Fruit fly (Drosophila melanogaster) whole organism, embryonic: ENCODE results near the gene CG13315.

Source experiments
- Bgb ChIP-seq: fragments of 200-800 bp; sonication (Bioruptor generic); IDR thresholded peaks from 2 replicates; pipeline ENCODE4 v1.3.6; 2022; ENCODE audit warnings: missing biosample characterization, missing genetic modification characterization; ENCODE audit not compliant: partially characterized antibody
- CG10431 ChIP-seq: fragments of 200-800 bp; sonication (Bioruptor generic); optimal IDR thresholded peaks from 3 replicates; lab custom pipeline; 2018; ENCODE audit warnings: missing biosample characterization, mild to moderate bottlenecking, missing genetic modification characterization
- CG10654 ChIP-seq: fragments of 200-800 bp; sonication (Bioruptor generic); optimal IDR thresholded peaks from 2 replicates; lab custom pipeline; 2016; ENCODE audit warnings: missing biosample characterization, missing genetic modification characterization
- CG11456 ChIP-seq: fragments of 200-800 bp; sonication (Bioruptor generic); IDR thresholded peaks from 3 replicates; pipeline ENCODE4 v1.3.6; 2022; ENCODE audit warnings: missing biosample characterization, missing genetic modification characterization
- CG1233 ChIP-seq: fragments of 200-800 bp; sonication (Bioruptor generic); optimal IDR thresholded peaks from 4 replicates; lab custom pipeline; 2018; ENCODE audit warnings: missing biosample characterization, mild to moderate bottlenecking, missing genetic modification characterization
- CG12744 ChIP-seq: fragments of 200-800 bp; sonication (Bioruptor generic); optimal IDR thresholded peaks from 2 replicates; lab custom pipeline; 2016; ENCODE audit warnings: missing biosample characterization, missing genetic modification characterization
- CG13296 ChIP-seq: fragments of 200-800 bp; sonication (Bioruptor generic); optimal IDR thresholded peaks from 3 replicates; lab custom pipeline; 2018; ENCODE audit warnings: missing biosample characterization, mild to moderate bottlenecking, missing genetic modification characterization
- CG15269 ChIP-seq: fragments of 200-800 bp; sonication (Bioruptor generic); optimal IDR thresholded peaks from 2 replicates; lab custom pipeline; 2018; ENCODE audit warnings: missing biosample characterization, mild to moderate bottlenecking, missing genetic modification characterization, moderate library complexity
- CG15696 ChIP-seq: fragments of 200-800 bp; sonication (Bioruptor generic); optimal IDR thresholded peaks from 2 replicates; lab custom pipeline; 2019; ENCODE audit warnings: missing biosample characterization, mild to moderate bottlenecking, missing genetic modification characterization, moderate library complexity
- CG17612 ChIP-seq: fragments of 200-800 bp; sonication (Bioruptor generic); IDR thresholded peaks from 2 replicates; pipeline ENCODE4 v1.3.6; 2022; ENCODE audit warnings: missing biosample characterization, missing genetic modification characterization
- CG2678 ChIP-seq: fragments of 200-800 bp; sonication (Bioruptor generic); optimal IDR thresholded peaks from 3 replicates; lab custom pipeline; 2019; ENCODE audit warnings: missing biosample characterization, mild to moderate bottlenecking, missing genetic modification characterization, moderate library complexity
- CG34376 ChIP-seq: fragments of 200-800 bp; sonication (Bioruptor generic); optimal IDR thresholded peaks from 2 replicates; lab custom pipeline; 2018; ENCODE audit warnings: missing biosample characterization, mild to moderate bottlenecking, missing genetic modification characterization
- CG4282 ChIP-seq: fragments of 200-800 bp; sonication (Bioruptor generic); optimal IDR thresholded peaks from 2 replicates; lab custom pipeline; 2016; ENCODE audit warnings: missing biosample characterization, missing genetic modification characterization
- CG4854 ChIP-seq: fragments of 200-800 bp; sonication (Bioruptor generic); optimal IDR thresholded peaks from 2 replicates; lab custom pipeline; 2016; ENCODE audit warnings: missing biosample characterization, missing genetic modification characterization, inconsistent platforms
- CG7271 ChIP-seq: fragments of 200-800 bp; sonication (Bioruptor generic); optimal IDR thresholded peaks from 2 replicates; lab custom pipeline; 2018; ENCODE audit warnings: missing biosample characterization, mild to moderate bottlenecking, missing genetic modification characterization, moderate library complexity
- CG7357 ChIP-seq: fragments of 200-800 bp; sonication (Bioruptor generic); IDR thresholded peaks from 3 replicates; pipeline ENCODE4 v1.3.6; 2022; ENCODE audit warnings: missing biosample characterization, missing genetic modification characterization
- CG7745 ChIP-seq: fragments of 200-800 bp; sonication (Bioruptor generic); optimal IDR thresholded peaks from 2 replicates; lab custom pipeline; 2018; ENCODE audit warnings: missing biosample characterization, mild to moderate bottlenecking, missing genetic modification characterization, moderate library complexity
- CG8924 ChIP-seq: fragments of 200-800 bp; optimal IDR thresholded peaks from 3 replicates; lab custom pipeline; 2019; ENCODE audit warnings: missing biosample characterization, mild to moderate bottlenecking, missing genetic modification characterization, moderate library complexity
- CG9932 ChIP-seq: fragments of 200-800 bp; sonication (Bioruptor generic); IDR thresholded peaks from 2 replicates; pipeline ENCODE4 v1.3.6; 2022; ENCODE audit warnings: missing biosample characterization, missing genetic modification characterization
- CTCF ChIP-seq: fragments of 200-800 bp; sonication (Bioruptor generic); optimal IDR thresholded peaks from 2 replicates; lab custom pipeline; 2017; ENCODE audit warnings: missing biosample characterization, mild to moderate bottlenecking, missing genetic modification characterization, moderate library complexity
- CrebB ChIP-seq: fragments of 200-800 bp; sonication (Bioruptor generic); optimal IDR thresholded peaks from 3 replicates; lab custom pipeline; 2018; ENCODE audit warnings: missing biosample characterization, mild to moderate bottlenecking, missing genetic modification characterization
- D ChIP-seq, 2 experiments: fragments of 200-800 bp in 1 of 2; fragments of >200 bp in 1 of 2; sonication (Bioruptor generic) in 1 of 2; optimal IDR thresholded peaks; 2 replicates in 1 of 2; 3 replicates in 1 of 2; lab custom pipeline; 2017; ENCODE audit warnings: mild to moderate bottlenecking in 1 of 2, missing biosample characterization in 1 of 2, missing genetic modification characterization in 1 of 2, missing genetic modification reagents in 1 of 2
- Deaf1 ChIP-seq: fragments of 200-800 bp; optimal IDR thresholded peaks from 3 replicates; lab custom pipeline; 2019; ENCODE audit warnings: missing biosample characterization, mild to moderate bottlenecking, missing genetic modification characterization, moderate library complexity
- Dref ChIP-seq: fragments of 200-800 bp; sonication (Bioruptor generic); IDR thresholded peaks from 2 replicates; pipeline ENCODE4 v1.3.6; 2022; ENCODE audit warnings: missing biosample characterization, missing genetic modification characterization
- GATAe ChIP-seq: fragments of 200-800 bp; sonication (Bioruptor generic); conservative IDR thresholded peaks from 2 replicates; pipeline ENCODE4 v1.3.6; 2022; ENCODE audit warnings: missing biosample characterization, missing genetic modification characterization
- Gug ChIP-seq: fragments of 200-800 bp; sonication (Bioruptor generic); IDR thresholded peaks from 4 replicates; pipeline ENCODE4 v1.3.6; 2022; ENCODE audit warnings: missing biosample characterization, missing genetic modification characterization
- Meics ChIP-seq: fragments of 200-800 bp; sonication (Bioruptor generic); optimal IDR thresholded peaks from 2 replicates; lab custom pipeline; 2017; ENCODE audit warnings: missing biosample characterization, mild to moderate bottlenecking, missing genetic modification characterization
- Oli ChIP-seq: fragments of 200-800 bp; sonication (Bioruptor generic); optimal IDR thresholded peaks from 2 replicates; lab custom pipeline; 2018; ENCODE audit warnings: missing biosample characterization, mild to moderate bottlenecking, missing genetic modification characterization, moderate library complexity
- Optix ChIP-seq: fragments of 200-800 bp; sonication (Bioruptor generic); IDR thresholded peaks from 3 replicates; pipeline ENCODE4 v1.3.6; 2022; ENCODE audit warnings: missing biosample characterization, missing genetic modification characterization
- PHDP ChIP-seq: fragments of 200-800 bp; sonication (Bioruptor generic); optimal IDR thresholded peaks from 3 replicates; lab custom pipeline; 2018; ENCODE audit warnings: missing biosample characterization, mild to moderate bottlenecking, missing genetic modification characterization, moderate library complexity
- Rfx ChIP-seq: fragments of 200-800 bp; sonication (Bioruptor generic); IDR thresholded peaks from 2 replicates; pipeline ENCODE4 v1.3.6; 2022; ENCODE audit warnings: missing biosample characterization, missing genetic modification characterization
- Sox102F ChIP-seq: fragments of 200-800 bp; sonication (Bioruptor generic); optimal IDR thresholded peaks from 2 replicates; lab custom pipeline; 2018; ENCODE audit warnings: missing biosample characterization, mild to moderate bottlenecking, missing genetic modification characterization, moderate library complexity
- al ChIP-seq: fragments of 200-800 bp; sonication (Bioruptor generic); IDR thresholded peaks from 2 replicates; pipeline ENCODE4 v1.3.6; 2022; ENCODE audit warnings: missing biosample characterization, missing genetic modification characterization
- ara ChIP-seq: fragments of 200-800 bp; sonication (Bioruptor generic); IDR thresholded peaks from 2 replicates; pipeline ENCODE4 v1.3.6; 2022; ENCODE audit warnings: missing biosample characterization, missing genetic modification characterization
- bigmax ChIP-seq: fragments of 200-800 bp; sonication (Bioruptor generic); optimal IDR thresholded peaks from 2 replicates; lab custom pipeline; 2018; ENCODE audit warnings: missing biosample characterization, mild to moderate bottlenecking, missing genetic modification characterization
- cwo ChIP-seq: fragments of 200-800 bp; sonication (Bioruptor generic); optimal IDR thresholded peaks from 3 replicates; lab custom pipeline; 2017; ENCODE audit warnings: missing biosample characterization, missing genetic modification characterization, mild to moderate bottlenecking, moderate library complexity, missing genetic modification reagents
- ftz-f1 ChIP-seq: fragments of 200-800 bp; sonication (Bioruptor generic); optimal IDR thresholded peaks from 2 replicates; lab custom pipeline; 2016; ENCODE audit warnings: missing biosample characterization, missing genetic modification characterization
- gem ChIP-seq: fragments of 200-800 bp; sonication (Bioruptor generic); optimal IDR thresholded peaks from 2 replicates; lab custom pipeline; 2019; ENCODE audit warnings: missing biosample characterization, mild to moderate bottlenecking, missing genetic modification characterization, moderate library complexity
- grn ChIP-seq: fragments of 200-800 bp; sonication (Bioruptor generic); optimal IDR thresholded peaks from 3 replicates; lab custom pipeline; 2017; ENCODE audit warnings: missing biosample characterization, missing genetic modification characterization
- h ChIP-seq: fragments of >200 bp; optimal IDR thresholded peaks from 2 replicates; lab custom pipeline; 2017
- her ChIP-seq: fragments of 200-800 bp; sonication (Bioruptor generic); optimal IDR thresholded peaks from 2 replicates; lab custom pipeline; 2016; ENCODE audit warnings: missing biosample characterization, missing genetic modification characterization
- kay ChIP-seq: fragments of 200-800 bp; sonication (Bioruptor generic); optimal IDR thresholded peaks from 2 replicates; lab custom pipeline; 2016; ENCODE audit warnings: missing biosample characterization, missing genetic modification characterization
- ken ChIP-seq: fragments of 200-800 bp; sonication (Bioruptor generic); IDR thresholded peaks from 3 replicates; pipeline ENCODE4 v1.3.6; 2022; ENCODE audit warnings: missing biosample characterization, missing genetic modification characterization
- kni ChIP-seq: fragments of 200-800 bp; sonication (Bioruptor generic); optimal IDR thresholded peaks from 3 replicates; lab custom pipeline; 2017; ENCODE audit warnings: mild to moderate bottlenecking, missing biosample characterization, missing genetic modification reagents, missing genetic modification characterization
- lab ChIP-seq: fragments of 200-800 bp; sonication (Bioruptor generic); optimal IDR thresholded peaks from 3 replicates; lab custom pipeline; 2017; ENCODE audit warnings: missing biosample characterization, missing genetic modification characterization, mild to moderate bottlenecking, moderate library complexity, missing genetic modification reagents
- lilli ChIP-seq: fragments of 200-800 bp; sonication (Bioruptor generic); optimal IDR thresholded peaks from 3 replicates; lab custom pipeline; 2016; ENCODE audit warnings: missing biosample characterization, missing genetic modification characterization
- odd ChIP-seq: fragments of 200-800 bp; sonication (Bioruptor generic); optimal IDR thresholded peaks from 2 replicates; lab custom pipeline; 2017; ENCODE audit warnings: missing biosample characterization, mild to moderate bottlenecking, missing genetic modification characterization
- pzg ChIP-seq: fragments of 200-800 bp; sonication (Bioruptor generic); optimal IDR thresholded peaks from 3 replicates; lab custom pipeline; 2018; ENCODE audit warnings: missing biosample characterization, mild to moderate bottlenecking, missing genetic modification characterization, moderate library complexity
- ranshi ChIP-seq: fragments of 200-800 bp; sonication (Bioruptor generic); IDR thresholded peaks from 2 replicates; pipeline ENCODE4 v1.3.6; 2022; ENCODE audit warnings: missing biosample characterization, missing genetic modification characterization
- rib ChIP-seq: fragments of 200-800 bp; sonication (Bioruptor generic); IDR thresholded peaks from 2 replicates; pipeline ENCODE4 v1.3.6; 2022; ENCODE audit warnings: missing biosample characterization, missing genetic modification characterization
- tap ChIP-seq: fragments of 200-800 bp; optimal IDR thresholded peaks from 3 replicates; lab custom pipeline; 2019; ENCODE audit warnings: missing biosample characterization, mild to moderate bottlenecking, missing genetic modification characterization, moderate library complexity
- vfl ChIP-seq: fragments of 200-800 bp; sonication (Bioruptor generic); optimal IDR thresholded peaks from 2 replicates; lab custom pipeline; 2016; ENCODE audit warnings: missing biosample characterization, missing genetic modification characterization

Gene CG13315

dm6 chr3L:9096648-9097047 lies at the start of gene CG13315 (continued):
- TF ChIP-seq CG2678 (tag; lab: Kevin White, UChicago) (no peak), tap (no peak), CG15269 (tag; lab: Kevin White, UChicago) (no peak), GATAe (GFP tag; lab: Robert Waterston, UW) (peak; percentile 66), her (GFP tag; lab: Kevin White, UChicago) (no peak), D (optimal IDR thresholded peaks at IDR 0.05; lab: Kevin White, UChicago) (no peak), D (GFP tag; optimal IDR thresholded peaks at IDR 0.05; lab: Kevin White, UChicago) (no peak), rib (GFP tag; lab: Robert Waterston, UW) (no peak), lab (peak; percentile 37), CG4282 (GFP tag; lab: Kevin White, UChicago) (no peak), ken (GFP tag; lab: Robert Waterston, UW) (no peak), CG34376 (peak; percentile 77), pzg (GFP tag; lab: Kevin White, UChicago) (no peak), Gug (no peak), PHDP (tag; lab: Kevin White, UChicago) (no peak), Rfx (GFP tag; lab: Robert Waterston, UW) (no peak), lilli (GFP tag; lab: Kevin White, UChicago) (peak; percentile 27), al (GFP tag; lab: Robert Waterston, UW) (0 out of 2 replicates have a peak, but pooled peaks have one; percentile 21), grn (peak; percentile 43), CG7357 (GFP tag; lab: Robert Waterston, UW) (no peak), kay (GFP tag; lab: Kevin White, UChicago) (no peak), CG7271 (no peak), CG1233 (GFP tag; lab: Kevin White, UChicago) (no peak), CG13296 (GFP tag; lab: Kevin White, UChicago) (no peak), Oli (tag; lab: Kevin White, UChicago) (no peak), vfl (no peak), CG17612 (GFP tag; lab: Robert Waterston, UW) (no peak), CrebB (peak; percentile 9), Deaf1 (tag; lab: Kevin White, UChicago) (peak; percentile 35), bigmax (GFP tag; lab: Kevin White, UChicago) (no peak), CG4854 (GFP tag; lab: Kevin White, UChicago) (no peak), CG15696 (no peak), CG10654 (GFP tag; lab: Kevin White, UChicago) (no peak), cwo (GFP tag; lab: Kevin White, UChicago) (no peak), CG8924 (tag; lab: Kevin White, UChicago) (no peak), h (lab: Kevin White, UChicago) (no peak), ranshi (no peak), Meics (GFP tag; lab: Kevin White, UChicago) (no peak), CG11456 (GFP tag; lab: Robert Waterston, UW) (no peak), gem (no peak), Bgb (GFP tag; lab: Robert Waterston, UW) (no peak), ftz-f1 (no peak), CG9932 (GFP tag; lab: Robert Waterston, UW) (0 out of 2 replicates have a peak, but pooled peaks have one; percentile 22), kni (GFP tag; lab: Kevin White, UChicago) (no peak), Sox102F (GFP tag; lab: Kevin White, UChicago) (no peak), CG7745 (tag; lab: Kevin White, UChicago) (no peak), CTCF (GFP tag; lab: Kevin White, UChicago) (no peak), Dref (GFP tag; lab: Robert Waterston, UW) (no peak), Optix (GFP tag; lab: Robert Waterston, UW) (no peak), CG10431 (GFP tag; lab: Kevin White, UChicago) (no peak), ara (GFP tag; lab: Robert Waterston, UW) (no peak), odd (no peak), CG12744 (GFP tag; lab: Kevin White, UChicago) (no peak)
